Fruit fly (Drosophila melanogaster) whole organism, prepupa: ENCODE measurements around the gene CG44000.
A peak's percentile ranks its signal among the peaks of the same experiment; 100 is the strongest.

Experiments
- CG10631 ChIP-seq: fragments of 200-800 bp; sonication (Bioruptor generic); optimal IDR thresholded peaks from 2 replicates; lab custom pipeline; 2016; ENCODE audit warnings: missing biosample characterization, missing genetic modification characterization
- CG10669 ChIP-seq: fragments of 200-800 bp; sonication (Bioruptor generic); optimal IDR thresholded peaks from 3 replicates; lab custom pipeline; 2018; ENCODE audit warnings: missing biosample characterization, mild to moderate bottlenecking, missing genetic modification characterization, moderate library complexity
- CG11294 ChIP-seq: fragments of 200-800 bp; sonication (Bioruptor generic); IDR thresholded peaks from 2 replicates; pipeline ENCODE4 v1.3.6; 2022; ENCODE audit warnings: missing biosample characterization, missing genetic modification characterization
- CG11762 ChIP-seq: fragments of 200-800 bp; sonication (Bioruptor generic); optimal IDR thresholded peaks from 3 replicates; lab custom pipeline; 2016; ENCODE audit warnings: missing biosample characterization, missing genetic modification characterization; ENCODE audit not compliant: insufficient read depth
- CG11902 ChIP-seq: fragments of 200-800 bp; sonication (Bioruptor generic); optimal IDR thresholded peaks from 3 replicates; lab custom pipeline; 2016; ENCODE audit warnings: missing biosample characterization, missing genetic modification characterization
- CG15336 ChIP-seq: fragments of 200-800 bp; sonication (Bioruptor generic); IDR thresholded peaks from 2 replicates; pipeline ENCODE4 v1.3.6; 2022; ENCODE audit warnings: missing biosample characterization, missing genetic modification characterization
- CG1621 ChIP-seq: fragments of 200-800 bp; sonication (Bioruptor generic); optimal IDR thresholded peaks from 3 replicates; lab custom pipeline; 2018; ENCODE audit warnings: missing biosample characterization, mild to moderate bottlenecking, missing genetic modification characterization
- CG16779 ChIP-seq: fragments of 200-800 bp; sonication (Bioruptor generic); optimal IDR thresholded peaks from 3 replicates; lab custom pipeline; 2017; ENCODE audit warnings: missing biosample characterization, mild to moderate bottlenecking, missing genetic modification characterization
- CG3032 ChIP-seq: fragments of 200-800 bp; optimal IDR thresholded peaks from 2 replicates; lab custom pipeline; 2019; ENCODE audit warnings: missing biosample characterization, mild to moderate bottlenecking, missing genetic modification characterization, moderate library complexity
- CG31627 ChIP-seq: fragments of 200-800 bp; sonication (Bioruptor generic); optimal IDR thresholded peaks from 3 replicates; lab custom pipeline; 2016; ENCODE audit warnings: missing biosample characterization, missing genetic modification characterization
- CG32006 ChIP-seq: fragments of 200-800 bp; sonication (Bioruptor generic); optimal IDR thresholded peaks from 3 replicates; lab custom pipeline; 2017; ENCODE audit warnings: missing biosample characterization, mild to moderate bottlenecking, missing genetic modification characterization
- CG34406 ChIP-seq: fragments of 200-800 bp; sonication (Bioruptor generic); optimal IDR thresholded peaks from 3 replicates; lab custom pipeline; 2016; ENCODE audit warnings: missing biosample characterization, missing genetic modification characterization
- CG3919 ChIP-seq: fragments of 200-800 bp; sonication (Bioruptor generic); optimal IDR thresholded peaks from 3 replicates; lab custom pipeline; 2016; ENCODE audit warnings: missing biosample characterization, missing genetic modification characterization
- CG4318 ChIP-seq: fragments of 200-800 bp; sonication (Bioruptor generic); optimal IDR thresholded peaks from 3 replicates; lab custom pipeline; 2017; ENCODE audit warnings: missing biosample characterization, mild to moderate bottlenecking, missing genetic modification characterization
- CG6163 ChIP-seq: fragments of 200-800 bp; sonication (Bioruptor generic); IDR thresholded peaks from 3 replicates; pipeline ENCODE4 v1.3.6; 2022; ENCODE audit warnings: missing biosample characterization, missing genetic modification characterization
- CG6276 ChIP-seq: fragments of 200-800 bp; sonication (Bioruptor generic); optimal IDR thresholded peaks from 2 replicates; lab custom pipeline; 2017; ENCODE audit warnings: missing biosample characterization, mild to moderate bottlenecking, missing genetic modification characterization
- CG6792 ChIP-seq: fragments of 200-800 bp; sonication (Bioruptor generic); optimal IDR thresholded peaks from 3 replicates; lab custom pipeline; 2016; ENCODE audit warnings: missing biosample characterization, missing genetic modification characterization
- CG6808 ChIP-seq: fragments of 200-800 bp; sonication (Bioruptor generic); optimal IDR thresholded peaks from 3 replicates; lab custom pipeline; 2017; ENCODE audit warnings: missing biosample characterization, missing genetic modification characterization, mild to moderate bottlenecking, moderate library complexity, missing genetic modification reagents
- CG6854 ChIP-seq: fragments of 200-800 bp; sonication (Bioruptor generic); optimal IDR thresholded peaks from 2 replicates; lab custom pipeline; 2017; ENCODE audit warnings: missing biosample characterization, mild to moderate bottlenecking, missing genetic modification characterization
- CG7368 ChIP-seq: fragments of 200-800 bp; sonication (Bioruptor generic); optimal IDR thresholded peaks from 3 replicates; lab custom pipeline; 2016; ENCODE audit warnings: missing biosample characterization, missing genetic modification characterization
- CG8119 ChIP-seq: fragments of 200-800 bp; sonication (Bioruptor generic); IDR thresholded peaks from 3 replicates; pipeline ENCODE4 v1.3.6; 2022; ENCODE audit warnings: missing biosample characterization, missing genetic modification characterization
- CG8319 ChIP-seq: fragments of 200-800 bp; sonication (Bioruptor generic); optimal IDR thresholded peaks from 3 replicates; lab custom pipeline; 2016; ENCODE audit warnings: missing biosample characterization, missing genetic modification characterization
- CG8632 ChIP-seq: fragments of 200-800 bp; sonication (Bioruptor generic); optimal IDR thresholded peaks from 3 replicates; lab custom pipeline; 2016; ENCODE audit warnings: missing biosample characterization, missing genetic modification characterization
- CG9139 ChIP-seq: fragments of 200-800 bp; sonication (Bioruptor generic); optimal IDR thresholded peaks from 3 replicates; lab custom pipeline; 2017; ENCODE audit warnings: missing biosample characterization, mild to moderate bottlenecking, missing genetic modification characterization
- Eip75B ChIP-seq: fragments of 200-800 bp; sonication (Bioruptor generic); optimal IDR thresholded peaks from 3 replicates; lab custom pipeline; 2016; ENCODE audit warnings: missing biosample characterization, missing genetic modification characterization
- Eip78C ChIP-seq: fragments of 200-800 bp; sonication (Bioruptor generic); peaks from one replicate; lab custom pipeline; 2016; ENCODE audit warnings: missing biosample characterization, missing genetic modification characterization
- Ets96B ChIP-seq: fragments of 200-800 bp; optimal IDR thresholded peaks from 2 replicates; lab custom pipeline; 2019; ENCODE audit warnings: missing biosample characterization, mild to moderate bottlenecking, missing genetic modification characterization, moderate library complexity
- Gug ChIP-seq: fragments of 200-800 bp; sonication (Bioruptor generic); IDR thresholded peaks from 2 replicates; pipeline ENCODE4 v1.3.6; 2022; ENCODE audit warnings: missing biosample characterization, missing genetic modification characterization
- Hr39 ChIP-seq: fragments of 200-800 bp; sonication (Bioruptor generic); optimal IDR thresholded peaks from 2 replicates; lab custom pipeline; 2016; ENCODE audit warnings: missing biosample characterization, missing genetic modification characterization
- Hr4 ChIP-seq: fragments of 200-800 bp; sonication (Bioruptor generic); optimal IDR thresholded peaks from 3 replicates; lab custom pipeline; 2016; ENCODE audit warnings: missing biosample characterization, missing genetic modification characterization
- Met ChIP-seq: fragments of 200-800 bp; sonication (Bioruptor generic); optimal IDR thresholded peaks from 3 replicates; lab custom pipeline; 2016; ENCODE audit warnings: missing biosample characterization, missing genetic modification characterization
- OdsH ChIP-seq: fragments of 200-800 bp; sonication (Bioruptor generic); optimal IDR thresholded peaks from 3 replicates; lab custom pipeline; 2016; ENCODE audit warnings: missing biosample characterization, missing genetic modification characterization
- Smox ChIP-seq: fragments of 200-800 bp; sonication (Bioruptor generic); optimal IDR thresholded peaks from 3 replicates; lab custom pipeline; 2016; ENCODE audit warnings: missing biosample characterization, missing genetic modification characterization
- Sox102F ChIP-seq: fragments of 200-800 bp; sonication (Bioruptor generic); optimal IDR thresholded peaks from 2 replicates; lab custom pipeline; 2016; ENCODE audit warnings: missing biosample characterization, mild to moderate bottlenecking, missing genetic modification characterization
- Sox14 ChIP-seq: fragments of 200-800 bp; sonication (Bioruptor generic); optimal IDR thresholded peaks from 3 replicates; lab custom pipeline; 2016; ENCODE audit warnings: missing biosample characterization, missing genetic modification characterization
- Sox15 ChIP-seq: fragments of 200-800 bp; sonication (Bioruptor generic); optimal IDR thresholded peaks from 3 replicates; lab custom pipeline; 2016; ENCODE audit warnings: missing biosample characterization, missing genetic modification characterization
- achi ChIP-seq: fragments of 200-800 bp; sonication (Bioruptor generic); optimal IDR thresholded peaks from 3 replicates; lab custom pipeline; 2016; ENCODE audit warnings: missing biosample characterization, missing genetic modification characterization
- acj6 ChIP-seq: fragments of 200-800 bp; sonication (Bioruptor generic); optimal IDR thresholded peaks from 3 replicates; lab custom pipeline; 2016; ENCODE audit warnings: missing biosample characterization, missing genetic modification characterization
- cyc ChIP-seq: fragments of 200-800 bp; sonication (Bioruptor generic); optimal IDR thresholded peaks from 3 replicates; lab custom pipeline; 2016; ENCODE audit warnings: missing biosample characterization, missing genetic modification characterization
- dac ChIP-seq: fragments of 200-800 bp; sonication (Bioruptor generic); optimal IDR thresholded peaks from 2 replicates; lab custom pipeline; 2017; ENCODE audit warnings: missing biosample characterization, mild to moderate bottlenecking, missing genetic modification characterization
- dsx ChIP-seq: fragments of 200-800 bp; optimal IDR thresholded peaks from 3 replicates; lab custom pipeline; 2019; ENCODE audit warnings: missing biosample characterization, mild to moderate bottlenecking, missing genetic modification characterization, moderate library complexity; ENCODE audit not compliant: poor library complexity, severe bottlenecking
- fd85E ChIP-seq: fragments of 200-800 bp; sonication (Bioruptor generic); optimal IDR thresholded peaks from 3 replicates; lab custom pipeline; 2016; ENCODE audit warnings: missing biosample characterization, missing genetic modification characterization
- lz ChIP-seq: fragments of 200-800 bp; sonication (Bioruptor generic); optimal IDR thresholded peaks from 3 replicates; lab custom pipeline; 2016; ENCODE audit warnings: missing biosample characterization, missing genetic modification characterization
- pdm3 ChIP-seq: fragments of 200-800 bp; sonication (Bioruptor generic); optimal IDR thresholded peaks from 3 replicates; lab custom pipeline; 2016; ENCODE audit warnings: missing biosample characterization, missing genetic modification characterization
- salr ChIP-seq, 2 experiments: fragments of 200-800 bp; sonication (Bioruptor generic); optimal IDR thresholded peaks; 3 replicates each; lab custom pipeline; 2016 to 2018; ENCODE audit warnings: missing biosample characterization in 2 of 2, missing genetic modification characterization in 2 of 2, mild to moderate bottlenecking in 1 of 2
- spab ChIP-seq: fragments of 200-800 bp; sonication (Bioruptor generic); optimal IDR thresholded peaks from 2 replicates; lab custom pipeline; 2017; ENCODE audit warnings: missing biosample characterization, mild to moderate bottlenecking, missing genetic modification characterization, missing genetic modification reagents
- ss ChIP-seq, 2 experiments: fragments of 200-800 bp; sonication (Bioruptor generic); optimal IDR thresholded peaks; 2 replicates in 1 of 2; 3 replicates in 1 of 2; lab custom pipeline; 2017 to 2018; ENCODE audit warnings: mild to moderate bottlenecking in 2 of 2, missing biosample characterization in 2 of 2, missing genetic modification characterization in 2 of 2, moderate library complexity in 1 of 2
- svp ChIP-seq: fragments of 200-800 bp; sonication (Bioruptor generic); peaks from one replicate; lab custom pipeline; 2016; ENCODE audit warnings: missing biosample characterization, missing genetic modification characterization
- topi ChIP-seq: fragments of 200-800 bp; sonication (Bioruptor generic); optimal IDR thresholded peaks from 3 replicates; lab custom pipeline; 2016; ENCODE audit warnings: missing biosample characterization, missing genetic modification characterization
- vri ChIP-seq: fragments of 200-800 bp; sonication (Bioruptor generic); optimal IDR thresholded peaks from 3 replicates; lab custom pipeline; 2016; ENCODE audit warnings: missing biosample characterization, mild to moderate bottlenecking, missing genetic modification characterization

Gene CG44000

dm6 chr2L:5004677-5005463 lies 38.2 kb upstream of the CG44000 start:
- TF ChIP-seq CG4318 (no peak), CG11294 (peak; percentile 89), CG3919 (GFP tag; lab: Kevin White, UChicago) (peak; percentile 91), CG16779 (tag; lab: Kevin White, UChicago) (peak; percentile 80), Sox102F (GFP tag; lab: Kevin White, UChicago) (peak; percentile 89), cyc (GFP tag; lab: Kevin White, UChicago) (peak; percentile 88), vri (GFP tag; lab: Kevin White, UChicago) (peak; percentile 73), ss (GFP tag; optimal IDR thresholded peaks at IDR 0.05; lab: Kevin White, UChicago) (peak; percentile 85 to 87), Sox15 (GFP tag; lab: Kevin White, UChicago) (peak; percentile 82), CG1621 (tag; lab: Kevin White, UChicago) (peak; percentile 85), Eip75B (peak; percentile 88), CG10669 (GFP tag; lab: Kevin White, UChicago) (peak; percentile 89), achi (GFP tag; lab: Kevin White, UChicago) (peak; percentile 91), Hr39 (GFP tag; lab: Kevin White, UChicago) (peak; percentile 91), dsx (peak; percentile 88), Met (GFP tag; lab: Kevin White, UChicago) (peak; percentile 87), svp (GFP tag; lab: Kevin White, UChicago) (peak; percentile 94), CG11762 (GFP tag; lab: Kevin White, UChicago) (peak; percentile 83), CG7368 (GFP tag; lab: Kevin White, UChicago) (peak; percentile 87), CG3032 (peak; percentile 88), CG8319 (peak; percentile 86), Hr4 (GFP tag; lab: Kevin White, UChicago) (peak; percentile 91), CG8632 (peak; percentile 81), spab (GFP tag; lab: Kevin White, UChicago) (peak; percentile 82), Sox14 (GFP tag; lab: Kevin White, UChicago) (peak; percentile 91), dac (GFP tag; lab: Kevin White, UChicago) (peak; percentile 60), salr (GFP tag; optimal IDR thresholded peaks at IDR 0.05; lab: Kevin White, UChicago) (peak; percentile 80 to 82), acj6 (GFP tag; lab: Kevin White, UChicago) (peak; percentile 88), lz (GFP tag; lab: Kevin White, UChicago) (peak; percentile 89), CG6163 (GFP tag; lab: Robert Waterston, UW) (peak; percentile 95), CG9139 (GFP tag; lab: Kevin White, UChicago) (peak; percentile 76), Gug (peak; percentile 86), CG31627 (GFP tag; lab: Kevin White, UChicago) (peak; percentile 90), CG10631 (GFP tag; lab: Kevin White, UChicago) (peak; percentile 90), pdm3 (GFP tag; lab: Kevin White, UChicago) (peak; percentile 91), Ets96B (tag; lab: Kevin White, UChicago) (peak; percentile 90), CG11902 (GFP tag; lab: Kevin White, UChicago) (peak; percentile 76), CG34406 (GFP tag; lab: Kevin White, UChicago) (peak; percentile 80), CG8119 (peak; percentile 88), CG6808 (GFP tag; lab: Kevin White, UChicago) (peak; percentile 82), Smox (GFP tag; lab: Kevin White, UChicago) (peak; percentile 84), Eip78C (GFP tag; lab: Kevin White, UChicago) (peak; percentile 96), OdsH (GFP tag; lab: Kevin White, UChicago) (peak; percentile 90), CG6792 (GFP tag; lab: Kevin White, UChicago) (peak; percentile 91), CG15336 (GFP tag; lab: Robert Waterston, UW) (peak; percentile 88), topi (GFP tag; lab: Kevin White, UChicago) (peak; percentile 88), CG6854 (GFP tag; lab: Kevin White, UChicago) (peak; percentile 29), fd85E (peak; percentile 56), CG32006 (GFP tag; lab: Kevin White, UChicago) (peak; percentile 88), CG6276 (GFP tag; lab: Kevin White, UChicago) (peak; percentile 74)
